Fruit fly (Drosophila melanogaster): Measurements from ENCODE around the gene CG7606.

CG7606 gene

dm6 chr3R:17605872-17606271, 9.5 kb downstream of the CG7606 start, which contains the start of gene sll (continued):
- TF ChIP-seq CG10431 (GFP tag; optimal IDR thresholded peaks at IDR 0.05) (no peak), ewg (GFP tag; optimal IDR thresholded peaks at IDR 0.05) (no peak), crp (GFP tag; optimal IDR thresholded peaks at IDR 0.05) (peak; percentile 11 to 79), CG4617 (GFP tag; optimal IDR thresholded peaks at IDR 0.05; ENCODE audit: borderline replicate concordance) (peak; percentile 39), slp2 (GFP tag; optimal IDR thresholded peaks at IDR 0.05) (no peak), Drgx (GFP tag; IDR thresholded peaks at IDR 0.05) (no peak), unpg (GFP tag; optimal IDR thresholded peaks at IDR 0.05) (no peak), Spps (tag; optimal IDR thresholded peaks at IDR 0.05) (no peak), pum (GFP tag; optimal IDR thresholded peaks at IDR 0.05) (no peak), ato (GFP tag; IDR thresholded peaks at IDR 0.05; ENCODE audit: partially characterized antibody) (no peak), CG2199 (GFP tag; IDR thresholded peaks at IDR 0.05) (no peak), h (optimal IDR thresholded peaks at IDR 0.05) (no peak), Optix (GFP tag; IDR thresholded peaks at IDR 0.05) (no peak), Opbp (GFP tag; IDR thresholded peaks at IDR 0.05; ENCODE audit: partially characterized antibody) (no peak), CG15269 (tag; optimal IDR thresholded peaks at IDR 0.05) (no peak), insv (GFP tag; optimal IDR thresholded peaks at IDR 0.05) (no peak), salm (tag; optimal IDR thresholded peaks at IDR 0.05) (no peak), Oli (tag; optimal IDR thresholded peaks at IDR 0.05) (no peak), Lim3 (GFP tag; IDR thresholded peaks at IDR 0.05) (no peak), NK7.1 (GFP tag; optimal IDR thresholded peaks at IDR 0.05) (no peak), da (GFP tag; optimal IDR thresholded peaks at IDR 0.05) (no peak), Rx (GFP tag; IDR thresholded peaks at IDR 0.05) (no peak), CG33213 (GFP tag; optimal IDR thresholded peaks at IDR 0.05) (no peak), CG6272 (GFP tag; IDR thresholded peaks at IDR 0.05) (no peak), crol (GFP tag; IDR thresholded peaks at IDR 0.05) (no peak), CG6813 (GFP tag; optimal IDR thresholded peaks at IDR 0.05) (no peak), Fer1 (GFP tag; optimal IDR thresholded peaks at IDR 0.05) (no peak), CG16813 (GFP tag; IDR thresholded peaks at IDR 0.05; ENCODE audit: partially characterized antibody) (0 out of 3 replicates have a peak, but pooled peaks have one; percentile 21), CG30403 (GFP tag; optimal IDR thresholded peaks at IDR 0.05) (no peak), CG14014 (GFP tag; IDR thresholded peaks at IDR 0.05) (no peak), nerfin-1 (tag; optimal IDR thresholded peaks at IDR 0.05) (no peak), Hand (GFP tag; optimal IDR thresholded peaks at IDR 0.05) (no peak), vvl (GFP tag; IDR thresholded peaks at IDR 0.05) (no peak; the same call in 1 of the 2 replicates), CG7786 (GFP tag; optimal IDR thresholded peaks at IDR 0.05) (no peak), CG3163 (GFP tag; optimal IDR thresholded peaks at IDR 0.05) (no peak), E2f2 (GFP tag; IDR thresholded peaks at IDR 0.05) (peak; percentile 29; the same call in 1 of the 2 replicates), trem (tag; optimal IDR thresholded peaks at IDR 0.05) (no peak), Awh (GFP tag; IDR thresholded peaks at IDR 0.05) (no peak), CG15696 (tag; optimal IDR thresholded peaks at IDR 0.05) (no peak), dmrt11E (tag; optimal IDR thresholded peaks at IDR 0.05) (no peak), chinmo (GFP tag; IDR thresholded peaks at IDR 0.05; ENCODE audit: partially characterized antibody) (0 out of 4 replicates have a peak, but pooled peaks have one; percentile 11), CG9437 (GFP tag; optimal IDR thresholded peaks at IDR 0.05) (peak; percentile 51), CG31224 (GFP tag; IDR thresholded peaks at IDR 0.05) (no peak), unc-4 (GFP tag; IDR thresholded peaks at IDR 0.05; ENCODE audit: partially characterized antibody) (no peak), CG8478 (optimal IDR thresholded peaks at IDR 0.05) (no peak), Bteb2 (GFP tag; optimal IDR thresholded peaks at IDR 0.05) (no peak), CG5245 (GFP tag; optimal IDR thresholded peaks at IDR 0.05) (no peak), BEAF-32 (GFP tag; optimal IDR thresholded peaks at IDR 0.05) (peak; percentile 42), Dref (GFP tag; IDR thresholded peaks at IDR 0.05) (peak; percentile 37), Stat92E (GFP tag; optimal IDR thresholded peaks at IDR 0.05) (no peak), dpn (GFP tag; optimal IDR thresholded peaks at IDR 0.05) (no peak)
